Worm (Caenorhabditis elegans) whole organism, midembryonic: ENCODE measurements around the gene ant-1.3.

Experiments used
- T22C8.4 ChIP-seq: fragments of 200-800 bp; sonication (Bioruptor generic); IDR thresholded peaks from 2 replicates; pipeline ENCODE4 v1.3.6; 2022; ENCODE audit warnings: missing genetic modification characterization, missing compliant biosample characterization
- flt-1 ChIP-seq: fragments of 200-800 bp; sonication (Bioruptor generic); IDR thresholded peaks from 2 replicates; pipeline ENCODE4 v1.3.6; 2022; ENCODE audit warnings: missing genetic modification characterization, missing compliant biosample characterization
- klf-2 ChIP-seq: fragments of 200-800 bp; sonication (Bioruptor generic); conservative IDR thresholded peaks from 2 replicates; pipeline ENCODE4 v1.3.6; 2022; ENCODE audit warnings: missing genetic modification reagents, missing genetic modification characterization, missing compliant biosample characterization
- ref-1 ChIP-seq: fragments of 200-800 bp; sonication (Bioruptor generic); conservative IDR thresholded peaks from 2 replicates; pipeline ENCODE4 v1.3.6; 2022; ENCODE audit warnings: missing genetic modification reagents, missing genetic modification characterization, missing compliant biosample characterization
- ztf-23 ChIP-seq: fragments of 200-800 bp; sonication (Bioruptor generic); IDR thresholded peaks from 2 replicates; pipeline ENCODE4 v1.3.6; 2022; ENCODE audit warnings: missing genetic modification reagents, missing genetic modification characterization, missing compliant biosample characterization
- ztf-29 ChIP-seq: fragments of 200-800 bp; sonication (Bioruptor generic); IDR thresholded peaks from 2 replicates; pipeline ENCODE4 v1.3.6; 2022; ENCODE audit warnings: missing genetic modification reagents, missing genetic modification characterization, missing compliant biosample characterization

DNA sequence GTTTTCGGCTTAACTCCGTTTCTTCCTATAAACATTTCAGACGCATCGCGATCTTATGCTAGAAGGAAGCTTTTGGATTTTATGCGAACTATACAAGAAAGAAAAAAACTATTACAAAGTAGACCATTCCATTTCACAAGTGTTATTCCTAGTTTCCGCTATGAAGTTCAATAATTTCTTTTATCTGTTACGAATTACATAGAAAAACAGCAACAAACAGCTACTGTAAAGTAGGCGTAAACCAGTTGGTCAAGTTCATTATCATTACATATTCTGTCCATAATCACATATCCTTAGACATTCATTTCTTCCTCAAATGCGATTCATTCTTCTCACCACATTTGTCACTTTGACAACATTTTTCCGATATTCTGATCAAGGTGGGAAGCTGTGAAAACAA is 29.1 kb upstream of the ant-1.3 start, which contains the start of gene C28D4.10:
- TF ChIP-seq ref-1 = no peak
- TF ChIP-seq ztf-23 = no peak
- no peak for TF ChIP-seq flt-1
- no peak for TF ChIP-seq klf-2
- no peak for TF ChIP-seq ztf-29 (GFP tag; lab: Robert Waterston, UW)
- TF ChIP-seq T22C8.4 (GFP tag; lab: Robert Waterston, UW) = no peak
